Fruit fly (Drosophila melanogaster): ENCODE results near the gene CG11601.

The CG11601 gene

DNA sequence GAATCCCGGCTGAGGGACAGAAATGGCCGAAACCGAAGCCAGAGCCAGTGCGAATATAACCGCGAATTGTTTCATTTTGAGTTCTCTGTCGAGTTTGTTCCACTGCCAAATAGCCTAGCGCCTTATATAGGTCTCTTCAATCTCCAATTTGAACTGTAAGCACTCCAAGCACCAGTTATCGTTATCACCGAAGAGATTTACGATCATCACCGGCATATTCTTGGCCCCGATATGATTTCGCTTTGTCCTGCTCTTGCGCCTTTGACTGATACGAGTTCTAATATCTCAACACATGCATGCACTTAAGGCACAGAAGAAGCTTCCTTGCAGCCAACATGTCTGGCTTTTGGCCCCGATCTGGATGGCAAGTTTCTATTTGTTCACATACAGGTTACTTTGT, 36.1 kb upstream of the CG11601 start, which contains the start of gene CG11912:
Gene CG11912 (minus strand): TSS at position 101 of the 400 bp plus-strand sequence.
- TF ChIP-seq CG17806 (tag; optimal IDR thresholded peaks at IDR 0.05) (no peak), CG9948 (tag; optimal IDR thresholded peaks at IDR 0.05) (no peak), gl (tag; optimal IDR thresholded peaks at IDR 0.05) (no peak), Pif1A (GFP tag; optimal IDR thresholded peaks at IDR 0.05) (no peak), CG14655 (GFP tag; optimal IDR thresholded peaks at IDR 0.05) (no peak), CG34367 (tag; optimal IDR thresholded peaks at IDR 0.05) (no peak), CG4496 (GFP tag; IDR thresholded peaks at IDR 0.05) (no peak), CG15710 (tag; optimal IDR thresholded peaks at IDR 0.05) (no peak), CG8159 (tag; optimal IDR thresholded peaks at IDR 0.05) (no peak), Ets98B (GFP tag; IDR thresholded peaks at IDR 0.05) (no peak), CG8301 (tag; optimal IDR thresholded peaks at IDR 0.05) (no peak)

DNA sequence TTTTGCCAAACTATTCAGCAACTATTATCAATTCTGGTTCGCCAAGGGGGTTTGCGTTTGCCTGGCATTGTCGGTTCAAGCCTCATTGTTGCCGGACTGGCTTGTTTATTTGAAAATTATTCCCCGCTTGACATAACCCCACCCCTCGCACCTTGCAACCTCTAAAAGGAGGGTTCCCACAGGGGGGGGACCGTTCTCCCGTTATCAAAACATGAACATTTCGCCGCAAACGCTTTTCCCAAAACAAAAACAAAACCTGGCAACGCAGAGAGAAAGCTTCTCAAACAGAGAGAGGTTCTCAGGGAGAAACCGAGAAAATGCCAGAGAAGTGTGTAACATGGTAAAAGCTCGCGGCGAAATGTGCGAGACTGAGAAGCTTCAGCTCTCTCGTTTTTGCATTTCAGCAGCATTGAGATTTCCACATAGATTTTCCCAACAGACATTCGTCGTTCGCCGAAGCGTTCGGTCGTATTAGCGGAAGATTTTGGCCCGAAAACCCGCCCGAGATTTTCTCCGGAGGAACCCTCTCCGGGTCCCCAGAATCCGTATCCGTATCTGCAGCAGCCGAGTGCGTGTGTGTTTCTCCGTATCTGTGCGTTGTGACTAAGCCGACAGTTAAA, 26.9 kb upstream of the CG11601 start:
- TF ChIP-seq CG4496 (GFP tag; IDR thresholded peaks at IDR 0.05) (peak; percentile 55; the same call in 2 of the 3 replicates), Ets98B (GFP tag; IDR thresholded peaks at IDR 0.05) (peak; percentile 50), CG9948 (tag; optimal IDR thresholded peaks at IDR 0.05) (no peak), fd96Ca (GFP tag; IDR thresholded peaks at IDR 0.05) (0 out of 3 replicates have a peak, but pooled peaks have one; percentile 14), CG12605 (GFP tag; IDR thresholded peaks at IDR 0.05) (0 out of 2 replicates have a peak, but pooled peaks have one; percentile 35)

DNA sequence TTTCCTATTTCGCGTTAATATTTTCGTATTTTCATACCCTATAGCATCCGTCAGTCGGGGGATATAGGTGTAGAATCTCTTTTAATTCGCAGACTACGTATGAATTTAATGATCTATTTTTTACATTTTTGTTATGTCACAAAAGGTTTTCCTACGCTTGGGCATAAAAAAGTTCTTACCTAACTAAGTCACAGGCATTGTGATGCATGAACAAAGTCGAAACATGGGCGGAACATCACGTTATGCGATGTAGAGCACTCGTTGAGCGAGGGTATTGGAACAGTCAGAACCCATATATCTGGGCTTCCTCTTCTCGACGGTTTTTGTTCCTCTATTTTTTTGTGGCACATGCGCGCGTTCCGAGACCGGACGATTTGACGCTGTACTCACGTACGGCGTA, 26.1 kb upstream of the CG11601 start:
- TF ChIP-seq CG13204 (GFP tag; optimal IDR thresholded peaks at IDR 0.05) (no peak), rn (GFP tag; IDR thresholded peaks at IDR 0.05) (no peak), D1 (tag; optimal IDR thresholded peaks at IDR 0.05) (no peak), EcR (GFP tag; optimal IDR thresholded peaks at IDR 0.05) (no peak), Snoo (tag; optimal IDR thresholded peaks at IDR 0.05) (no peak), Pif1B (GFP tag; optimal IDR thresholded peaks at IDR 0.05) (no peak), CG8159 (tag; optimal IDR thresholded peaks at IDR 0.05) (no peak), CG32121 (GFP tag; IDR thresholded peaks at IDR 0.05) (no peak), gl (tag; optimal IDR thresholded peaks at IDR 0.05) (no peak), CG12605 (GFP tag; IDR thresholded peaks at IDR 0.05) (no peak), Pif1A (GFP tag; optimal IDR thresholded peaks at IDR 0.05) (no peak), CG17806 (tag; optimal IDR thresholded peaks at IDR 0.05) (no peak), Ets98B (GFP tag; IDR thresholded peaks at IDR 0.05) (no peak), fd96Ca (GFP tag; IDR thresholded peaks at IDR 0.05) (no peak), CG8301 (tag; optimal IDR thresholded peaks at IDR 0.05) (no peak), CG34367 (tag; optimal IDR thresholded peaks at IDR 0.05) (no peak)

DNA sequence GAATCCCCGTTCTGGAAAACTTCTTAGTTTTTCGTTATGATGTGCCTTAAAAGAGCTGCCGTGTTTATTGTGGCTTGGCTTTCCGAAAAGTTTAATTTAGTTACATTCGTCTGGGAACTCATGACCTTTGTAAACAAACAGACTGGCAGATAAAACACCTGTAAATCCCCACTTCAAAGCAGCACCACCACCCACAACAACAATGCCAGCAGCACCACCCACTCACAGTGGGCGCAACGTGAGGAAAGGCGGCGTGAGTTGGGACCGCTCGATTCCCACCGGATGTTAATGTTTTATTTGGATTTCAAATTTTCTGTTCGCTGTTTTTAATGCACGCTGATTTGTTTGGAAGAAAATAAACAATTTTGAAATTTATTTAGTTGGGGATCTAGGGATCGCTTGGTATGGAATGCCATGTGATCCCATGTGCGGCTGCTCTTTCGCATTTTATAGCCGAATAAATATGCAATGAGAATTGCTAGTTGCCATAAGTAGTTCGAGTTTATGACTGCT, 25.2 kb upstream of the CG11601 start:
- TF ChIP-seq CG34367 (tag; optimal IDR thresholded peaks at IDR 0.05) (no peak), CG14655 (GFP tag; optimal IDR thresholded peaks at IDR 0.05) (no peak), CG12605 (GFP tag; IDR thresholded peaks at IDR 0.05) (no peak), CG4496 (GFP tag; IDR thresholded peaks at IDR 0.05) (no peak)

DNA sequence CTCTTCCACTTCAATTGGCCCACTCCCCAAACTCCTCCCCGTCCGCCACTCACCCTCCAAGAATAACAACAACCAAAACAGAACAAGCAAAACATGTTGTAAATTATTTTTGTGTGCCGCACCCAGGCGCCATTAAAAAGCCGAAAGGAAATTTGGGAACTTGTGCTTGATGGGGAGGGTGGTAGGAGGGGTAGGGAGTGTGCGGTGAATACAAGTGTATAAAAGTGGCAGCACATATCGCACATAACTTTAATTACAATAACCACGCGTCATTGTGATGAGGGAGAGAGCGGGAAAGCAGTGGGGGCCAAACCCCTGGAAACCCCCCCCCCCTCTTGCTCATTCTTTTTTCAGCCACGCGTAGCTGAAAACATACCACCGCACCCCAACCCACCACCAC, 24.1 kb upstream of the CG11601 start:
- no peak for TF ChIP-seq CG12605 (GFP tag; IDR thresholded peaks at IDR 0.05)
- TF ChIP-seq Pif1A (GFP tag; optimal IDR thresholded peaks at IDR 0.05): no peak
- no peak for TF ChIP-seq Pif1B (GFP tag; optimal IDR thresholded peaks at IDR 0.05)
- no peak for TF ChIP-seq Ets98B (GFP tag; IDR thresholded peaks at IDR 0.05)
- TF ChIP-seq gl (tag; optimal IDR thresholded peaks at IDR 0.05): no peak
- no peak for TF ChIP-seq CG9948 (tag; optimal IDR thresholded peaks at IDR 0.05)

DNA sequence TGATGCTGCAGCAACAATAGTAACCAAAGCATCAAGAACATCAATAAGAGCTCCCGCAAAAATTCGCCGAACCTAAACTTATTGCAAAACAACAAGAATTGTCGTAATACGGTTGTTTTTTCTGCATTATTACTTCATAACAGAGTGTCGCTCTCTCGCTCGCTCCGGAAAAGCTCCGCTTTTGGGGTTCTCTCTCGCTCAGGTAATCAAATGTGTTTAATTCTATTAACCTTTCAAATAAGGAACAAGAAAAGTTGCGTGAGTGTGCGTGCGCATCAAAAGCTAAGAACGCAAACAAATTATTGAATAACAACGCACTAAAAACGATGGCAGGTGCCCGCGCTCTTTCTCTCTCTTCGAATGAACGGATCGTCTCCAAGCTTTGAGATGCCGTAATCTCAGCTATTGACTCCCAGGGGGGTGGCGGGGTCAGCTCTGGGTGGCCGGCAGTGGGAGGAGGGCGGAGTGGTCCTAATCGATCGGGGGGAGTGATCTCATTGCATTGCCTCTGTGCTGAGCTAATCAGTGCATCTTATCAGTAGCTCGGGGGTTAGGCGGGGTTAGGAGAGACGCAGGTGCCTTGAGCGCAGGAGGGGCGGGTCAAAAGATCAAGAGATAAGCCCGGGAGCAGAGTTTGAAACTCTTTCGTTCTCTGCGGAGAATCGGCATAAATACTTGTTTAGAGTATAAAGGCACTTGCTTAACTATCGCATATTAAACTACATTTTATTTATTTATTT, 23.3 kb upstream of the CG11601 start:
- TF ChIP-seq gl (tag; optimal IDR thresholded peaks at IDR 0.05): no peak
- TF ChIP-seq fd96Ca (GFP tag; IDR thresholded peaks at IDR 0.05): no peak
- TF ChIP-seq CG34367 (tag; optimal IDR thresholded peaks at IDR 0.05): no peak
- TF ChIP-seq CG4496 (GFP tag; IDR thresholded peaks at IDR 0.05): 0 out of 3 replicates have a peak, but pooled peaks have one; percentile 33
- TF ChIP-seq Pif1B (GFP tag; optimal IDR thresholded peaks at IDR 0.05): no peak
- no peak for TF ChIP-seq CG15710 (tag; optimal IDR thresholded peaks at IDR 0.05)
- no peak for TF ChIP-seq CG9948 (tag; optimal IDR thresholded peaks at IDR 0.05)
- no peak for TF ChIP-seq Ets98B (GFP tag; IDR thresholded peaks at IDR 0.05)
- no peak for TF ChIP-seq D1 (tag; optimal IDR thresholded peaks at IDR 0.05)
- peak; percentile 14 for TF ChIP-seq EcR (GFP tag; optimal IDR thresholded peaks at IDR 0.05)
- TF ChIP-seq CG8159 (tag; optimal IDR thresholded peaks at IDR 0.05): no peak
- no peak for TF ChIP-seq Snoo (tag; optimal IDR thresholded peaks at IDR 0.05)
- no peak for TF ChIP-seq CG17806 (tag; optimal IDR thresholded peaks at IDR 0.05)
- TF ChIP-seq CG8301 (tag; optimal IDR thresholded peaks at IDR 0.05): no peak
- no peak for TF ChIP-seq CG10348 (GFP tag; IDR thresholded peaks at IDR 0.05)
- TF ChIP-seq rn (GFP tag; IDR thresholded peaks at IDR 0.05): no peak
